Worm (Caenorhabditis elegans) whole organism, young adult: ENCODE results near the gene F52D2.12.

Experiments used
- ceh-27 ChIP-seq: fragments of 200-800 bp; sonication (Bioruptor generic); optimal IDR thresholded peaks from 2 replicates; lab custom pipeline; 2018; ENCODE audit warnings: mild to moderate bottlenecking, missing genetic modification characterization, moderate library complexity, missing compliant biosample characterization
- dpl-1 ChIP-seq: fragments of 150-350 bp; optimal IDR thresholded peaks from 2 replicates; lab custom pipeline; 2014; ENCODE audit warnings: missing biosample characterization, missing genetic modification reagents, missing genetic modification characterization
- fkh-3 ChIP-seq: sonication (generic microtip); optimal IDR thresholded peaks from 2 replicates; lab custom pipeline; 2016; ENCODE audit warnings: mild to moderate bottlenecking, missing genetic modification characterization, missing compliant biosample characterization
- nfya-1 ChIP-seq: sonication (generic microtip); optimal IDR thresholded peaks from 2 replicates; lab custom pipeline; 2017; ENCODE audit warnings: antibody characterized with exemption, missing compliant biosample characterization, missing genetic modification characterization, borderline replicate concordance; ENCODE audit not compliant: insufficient read depth
- pha-4 ChIP-seq: fragments of 150-350 bp; sonication (generic microtip); optimal IDR thresholded peaks from 2 replicates; lab custom pipeline; 2014; ENCODE audit warnings: missing biosample characterization, missing genetic modification reagents, missing genetic modification characterization
- snpc-4 ChIP-seq, 5 experiments: fragments of 150-350 bp in 1 of 5; sonication (generic microtip) in 4 of 5; optimal IDR thresholded peaks; 2 replicates each; lab custom pipeline; 2014 to 2018; ENCODE audit warnings: missing genetic modification characterization in 5 of 5, missing biosample characterization in 3 of 5, antibody characterized with exemption in 2 of 5, mild to moderate bottlenecking in 2 of 5, missing compliant biosample characterization in 2 of 5, missing genotype in 2 of 5, moderate library complexity in 2 of 5, missing genetic modification reagents in 1 of 5

DNA sequence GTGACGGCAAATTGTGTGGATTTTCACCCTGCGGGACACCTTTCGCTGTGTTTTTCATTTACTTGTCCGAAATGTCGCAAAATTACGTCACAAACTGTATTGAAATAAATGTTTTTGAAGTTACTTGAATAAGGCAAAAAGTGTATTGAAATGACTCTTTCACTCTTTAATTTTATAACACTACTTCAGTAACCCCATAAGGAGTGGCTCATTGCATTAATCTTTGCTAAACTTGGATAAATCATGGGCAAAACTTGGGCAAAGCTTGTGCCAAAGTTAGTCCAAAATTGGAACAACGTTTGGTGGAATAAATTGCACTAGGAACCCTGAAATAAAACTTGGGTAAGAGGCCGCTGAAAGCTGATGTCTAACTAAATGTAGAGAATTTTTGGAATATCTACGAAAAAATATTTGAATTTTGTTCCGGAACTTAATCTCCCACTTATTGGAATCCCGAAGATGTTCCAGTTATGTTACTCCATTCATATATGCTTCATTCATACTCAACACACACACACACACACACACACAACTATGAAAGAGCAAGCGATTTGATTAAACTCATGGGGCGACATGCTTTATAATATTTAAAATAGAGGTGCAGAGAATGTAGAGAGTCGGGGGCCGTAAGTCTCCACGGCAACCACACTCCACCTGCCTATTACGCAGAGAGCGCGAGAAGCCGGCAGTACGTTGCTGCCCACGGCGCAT is 34.8 kb downstream of the F52D2.12 start, which contains the start of gene Y102A11A.9:
- TF ChIP-seq snpc-4 (GFP tag; optimal IDR thresholded peaks at IDR 0.05; lab: Kevin White, UChicago) (no peak), snpc-4 (tag; optimal IDR thresholded peaks at IDR 0.05; lab: Kevin White, UChicago) (no peak), pha-4 (no peak), nfya-1 (no peak), ceh-27 (GFP tag; lab: Kevin White, UChicago) (no peak), fkh-3 (tag; lab: Kevin White, UChicago) (no peak), dpl-1 (GFP tag; lab: Kevin White, UChicago) (no peak)
